Worm (Caenorhabditis elegans): ENCODE measurements around the gene slc-25A21.

slc-25A21 gene

ce11 chrX:16205880-16206279, 16.2 kb downstream of the slc-25A21 start:
- no peak for TF ChIP-seq pag-3 (tag; optimal IDR thresholded peaks at IDR 0.05; ENCODE audit: borderline replicate concordance, insufficient read depth)
- TF ChIP-seq sup-37 (GFP tag; optimal IDR thresholded peaks at IDR 0.05) = peak; percentile 62
- peak; percentile 73 for TF ChIP-seq nhr-20 (tag; optimal IDR thresholded peaks at IDR 0.05)
- TF ChIP-seq snu-23 (GFP tag; optimal IDR thresholded peaks at IDR 0.05) = peak; percentile 90
- peak; percentile 56 for TF ChIP-seq nhr-11 (tag; optimal IDR thresholded peaks at IDR 0.05)
- peak; percentile 14 for TF ChIP-seq ceh-90 (tag; optimal IDR thresholded peaks at IDR 0.05)
- peak; percentile 83 for TF ChIP-seq irx-1 (tag; optimal IDR thresholded peaks at IDR 0.05)
- TF ChIP-seq fkh-4 (tag; optimal IDR thresholded peaks at IDR 0.05; ENCODE audit: borderline replicate concordance) = peak; percentile 3
- TF ChIP-seq C04F5.9 (tag; optimal IDR thresholded peaks at IDR 0.05) = peak; percentile 30
- TF ChIP-seq elt-2 (tag; optimal IDR thresholded peaks at IDR 0.05) = peak; percentile 63
- TF ChIP-seq zag-1 (tag; optimal IDR thresholded peaks at IDR 0.05) = no peak
- peak; percentile 81 for TF ChIP-seq nhr-71 (tag; optimal IDR thresholded peaks at IDR 0.05)
- TF ChIP-seq nhr-85 (tag) = peak; percentile 77
- TF ChIP-seq blmp-1 (tag; optimal IDR thresholded peaks at IDR 0.05) = peak; percentile 33
- TF ChIP-seq fkh-8 (tag; optimal IDR thresholded peaks at IDR 0.05) = peak; percentile 79
- TF ChIP-seq nhr-28 (tag; optimal IDR thresholded peaks at IDR 0.05) = no peak
- peak; percentile 37 for TF ChIP-seq efl-3 (GFP tag; optimal IDR thresholded peaks at IDR 0.05)
- peak; percentile 76 for TF ChIP-seq jun-1 (tag; optimal IDR thresholded peaks at IDR 0.05)
- TF ChIP-seq F16B12.6 (tag; optimal IDR thresholded peaks at IDR 0.05) = no peak
- TF ChIP-seq mef-2 (tag; optimal IDR thresholded peaks at IDR 0.05) = no peak
- peak; percentile 58 for TF ChIP-seq mep-1 (tag; optimal IDR thresholded peaks at IDR 0.05)
- TF ChIP-seq skn-1 (tag; optimal IDR thresholded peaks at IDR 0.05) = peak; percentile 71
- peak; percentile 11 for TF ChIP-seq ceh-63 (GFP tag; optimal IDR thresholded peaks at IDR 0.05)
- peak; percentile 46 for TF ChIP-seq pax-3 (tag; optimal IDR thresholded peaks at IDR 0.05)
- TF ChIP-seq unc-62 (GFP tag; optimal IDR thresholded peaks at IDR 0.05) = no peak
- peak; percentile 74 for TF ChIP-seq snpc-4 (tag; optimal IDR thresholded peaks at IDR 0.05)
- peak in 1 of 6 experiments; percentile 35 for TF ChIP-seq elt-3 (tag; optimal IDR thresholded peaks at IDR 0.05)
- no peak for TF ChIP-seq unc-98 (GFP tag; IDR thresholded peaks at IDR 0.05)
- peak in 1 of 2 experiments; percentile 25 for TF ChIP-seq ztf-11 (tag; optimal IDR thresholded peaks at IDR 0.05)
- TF ChIP-seq mdl-1 (tag; optimal IDR thresholded peaks at IDR 0.05) = peak in 1 of 2 experiments; percentile 36
- peak in 2 of 3 experiments; percentile 1 to 37 for TF ChIP-seq dpl-1 (GFP tag; optimal IDR thresholded peaks at IDR 0.05)
- peak; percentile 90 for TF ChIP-seq fkh-10 (GFP tag; optimal IDR thresholded peaks at IDR 0.05)
- peak; percentile 32 for TF ChIP-seq lin-13 (GFP tag; optimal IDR thresholded peaks at IDR 0.05)
- TF ChIP-seq hpl-2 (GFP tag; optimal IDR thresholded peaks at IDR 0.05) = peak; percentile 80
- TF ChIP-seq nhr-90 (tag; optimal IDR thresholded peaks at IDR 0.05; ENCODE audit: poor library complexity) = peak; percentile 80
- peak in 1 of 2 experiments; percentile 71 for TF ChIP-seq lin-35 (GFP tag; optimal IDR thresholded peaks at IDR 0.05)
- TF ChIP-seq tbx-2 (tag; optimal IDR thresholded peaks at IDR 0.05) = peak; percentile 75
- TF ChIP-seq xbp-1 (tag; optimal IDR thresholded peaks at IDR 0.05) = peak; percentile 71
- peak; percentile 80 for TF ChIP-seq lin-14 (GFP tag; optimal IDR thresholded peaks at IDR 0.05)
- TF ChIP-seq lin-39 (tag; optimal IDR thresholded peaks at IDR 0.05) = peak; percentile 79
- 0 out of 2 replicates have a peak, but pooled peaks have one; percentile 63 for TF ChIP-seq mab-9 (GFP tag; IDR thresholded peaks at IDR 0.05)
- no peak for TF ChIP-seq ces-1 (GFP tag; optimal IDR thresholded peaks at IDR 0.05)
- no peak for TF ChIP-seq ztf-4 (tag; optimal IDR thresholded peaks at IDR 0.05)
- TF ChIP-seq unc-30 (tag; optimal IDR thresholded peaks at IDR 0.05) = no peak
- TF ChIP-seq rnt-1 (tag; optimal IDR thresholded peaks at IDR 0.05) = peak; percentile 37
- no peak for TF ChIP-seq lir-3 (tag; optimal IDR thresholded peaks at IDR 0.05; ENCODE audit: poor library complexity)
- TF ChIP-seq ceh-8 (GFP tag; optimal IDR thresholded peaks at IDR 0.05) = peak; percentile 41
- TF ChIP-seq ceh-88 (GFP tag; IDR thresholded peaks at IDR 0.05) = peak; percentile 55
- TF ChIP-seq nhr-47 (tag; optimal IDR thresholded peaks at IDR 0.05) = peak; percentile 94
- peak; percentile 55 to 80 for TF ChIP-seq lsy-2 (tag; optimal IDR thresholded peaks at IDR 0.05)
- peak; percentile 64 for TF ChIP-seq egl-13 (tag; optimal IDR thresholded peaks at IDR 0.05)
- TF ChIP-seq tlp-1 (tag; optimal IDR thresholded peaks at IDR 0.05) = no peak
